Worm (Caenorhabditis elegans) whole organism, midembryonic: ENCODE results near the gene C04A2.15.
A peak's percentile ranks its signal among the peaks of the same experiment; 100 is the strongest.

Source experiments
- T22C8.4 ChIP-seq: fragments of 200-800 bp; sonication (Bioruptor generic); IDR thresholded peaks from 2 replicates; pipeline ENCODE4 v1.3.6; 2022; ENCODE audit warnings: missing genetic modification characterization, missing compliant biosample characterization
- cog-1 ChIP-seq: sonication (generic microtip); optimal IDR thresholded peaks from 2 replicates; lab custom pipeline; 2016; ENCODE audit warnings: missing genetic modification characterization, missing compliant biosample characterization
- flt-1 ChIP-seq: fragments of 200-800 bp; sonication (Bioruptor generic); IDR thresholded peaks from 2 replicates; pipeline ENCODE4 v1.3.6; 2022; ENCODE audit warnings: missing genetic modification characterization, missing compliant biosample characterization
- klf-2 ChIP-seq: fragments of 200-800 bp; sonication (Bioruptor generic); conservative IDR thresholded peaks from 2 replicates; pipeline ENCODE4 v1.3.6; 2022; ENCODE audit warnings: missing genetic modification reagents, missing genetic modification characterization, missing compliant biosample characterization
- med-1 ChIP-seq: sonication (generic microtip); optimal IDR thresholded peaks from 2 replicates; lab custom pipeline; 2017; ENCODE audit warnings: missing genetic modification characterization, mild to moderate bottlenecking, missing compliant biosample characterization, antibody characterized with exemption, missing genetic modification reagents; ENCODE audit not compliant: insufficient read depth
- ref-1 ChIP-seq: fragments of 200-800 bp; sonication (Bioruptor generic); conservative IDR thresholded peaks from 2 replicates; pipeline ENCODE4 v1.3.6; 2022; ENCODE audit warnings: missing genetic modification reagents, missing genetic modification characterization, missing compliant biosample characterization
- tab-1 ChIP-seq: fragments of 200-800 bp; sonication (Bioruptor generic); IDR thresholded peaks from 2 replicates; pipeline ENCODE4 v1.3.6; 2022; ENCODE audit warnings: missing genetic modification characterization, missing compliant biosample characterization
- ztf-23 ChIP-seq: fragments of 200-800 bp; sonication (Bioruptor generic); IDR thresholded peaks from 2 replicates; pipeline ENCODE4 v1.3.6; 2022; ENCODE audit warnings: missing genetic modification reagents, missing genetic modification characterization, missing compliant biosample characterization
- ztf-29 ChIP-seq: fragments of 200-800 bp; sonication (Bioruptor generic); IDR thresholded peaks from 2 replicates; pipeline ENCODE4 v1.3.6; 2022; ENCODE audit warnings: missing genetic modification reagents, missing genetic modification characterization, missing compliant biosample characterization

C04A2.15 gene

ce11 chrII:6891176-6891575, 39.1 kb downstream of the C04A2.15 start:
- TF ChIP-seq flt-1 (no peak), ztf-29 (GFP tag; lab: Robert Waterston, UW) (no peak), T22C8.4 (no peak)

- TF ChIP-seq klf-2 (GFP tag; lab: Robert Waterston, UW) (no peak), ztf-29 (GFP tag; lab: Robert Waterston, UW) (no peak), ztf-23 (no peak), cog-1 (no peak), med-1 (no peak), T22C8.4 (no peak), flt-1 (no peak), ref-1 (GFP tag; lab: Robert Waterston, UW) (no peak)
Observed at ce11 chrII:6891838-6892237, 39.8 kb downstream of the C04A2.15 start.

ce11 chrII:6893589-6894245, 41.7 kb downstream of the C04A2.15 start, which contains the start of gene adal-1:
Gene adal-1, minus strand, starts transcription at chrII:6893639.
- TF ChIP-seq cog-1, result no peak
- no peak for TF ChIP-seq klf-2 (GFP tag; lab: Robert Waterston, UW)
- no peak for TF ChIP-seq tab-1 (GFP tag; lab: Robert Waterston, UW)
- no peak for TF ChIP-seq ref-1 (GFP tag; lab: Robert Waterston, UW)
- no peak for TF ChIP-seq flt-1
- no peak for TF ChIP-seq med-1
- TF ChIP-seq ztf-23, result no peak
- TF ChIP-seq ztf-29 (GFP tag; lab: Robert Waterston, UW), result no peak
- no peak for TF ChIP-seq T22C8.4

ce11 chrII:6897507-6897906, 45.5 kb downstream of the C04A2.15 start, which contains the start of gene C44B7.11:
Gene C44B7.11, minus strand, starts transcription at chrII:6897540.
- TF ChIP-seq cog-1 (no peak), T22C8.4 (no peak), flt-1 (no peak), tab-1 (GFP tag; lab: Robert Waterston, UW) (no peak), ref-1 (GFP tag; lab: Robert Waterston, UW) (no peak), ztf-29 (GFP tag; lab: Robert Waterston, UW) (no peak), med-1 (no peak), ztf-23 (no peak), klf-2 (GFP tag; lab: Robert Waterston, UW) (no peak)

ce11 chrII:6898017-6898779, 46.2 kb downstream of the C04A2.15 start, which contains the start of gene hrpl-1:
Gene hrpl-1, plus strand, starts transcription at chrII:6898729.
- TF ChIP-seq ztf-29 (GFP tag; lab: Robert Waterston, UW) (peak; percentile 43; the same call in 1 of the 2 replicates), med-1 (peak; percentile 79), ref-1 (GFP tag; lab: Robert Waterston, UW) (peak; percentile 57), T22C8.4 (0 out of 2 replicates have a peak, but pooled peaks have one; percentile 20), klf-2 (GFP tag; lab: Robert Waterston, UW) (peak; percentile 56; the same call in 1 of the 2 replicates), flt-1 (peak; percentile 88), tab-1 (GFP tag; lab: Robert Waterston, UW) (peak; percentile 74; the same call in 1 of the 2 replicates), cog-1 (no peak), ztf-23 (peak; percentile 65; the same call in 1 of the 2 replicates)

ce11 chrII:6900708-6901107, 48.7 kb downstream of the C04A2.15 start:
- no peak for TF ChIP-seq ztf-23
- no peak for TF ChIP-seq med-1
- no peak for TF ChIP-seq tab-1 (GFP tag; lab: Robert Waterston, UW)

- TF ChIP-seq ztf-23, result no peak
Observed at ce11 chrII:6901795-6902194, 49.8 kb downstream of the C04A2.15 start, which contains the start of gene psmd-9. Gene psmd-9, plus strand, starts transcription at chrII:6902095.
